Worm (Caenorhabditis elegans) whole organism, L4 larva: ENCODE data around the gene tpst-2.

Source experiments
- Y48G9A.11 ChIP-seq: fragments of 200-800 bp; sonication (Bioruptor generic); IDR thresholded peaks from 2 replicates; pipeline ENCODE4 v1.3.6; 2022; ENCODE audit warnings: missing genetic modification reagents, missing genetic modification characterization, missing compliant biosample characterization
- Y75B8A.6 ChIP-seq: fragments of 200-800 bp; sonication (Bioruptor generic); IDR thresholded peaks from 2 replicates; pipeline ENCODE4 v1.3.6; 2022; ENCODE audit warnings: missing genetic modification reagents, missing genetic modification characterization, missing compliant biosample characterization
- aha-1 ChIP-seq: fragments of 150-350 bp; peaks from one replicate; lab custom pipeline; 2014; ENCODE audit warnings: missing biosample characterization, missing genetic modification characterization
- attf-4 ChIP-seq: sonication (generic microtip); optimal IDR thresholded peaks from 3 replicates; lab custom pipeline; 2017; ENCODE audit warnings: missing biosample characterization, missing genetic modification characterization
- ceh-32 ChIP-seq: sonication (generic microtip); optimal IDR thresholded peaks from 2 replicates; lab custom pipeline; 2016; ENCODE audit warnings: mild to moderate bottlenecking, missing genetic modification characterization, missing compliant biosample characterization; ENCODE audit not compliant: poor library complexity
- daf-12 ChIP-seq: fragments of 150-350 bp; optimal IDR thresholded peaks from 2 replicates; lab custom pipeline; 2014; ENCODE audit warnings: missing biosample characterization, missing genetic modification reagents, missing genetic modification characterization
- daf-16 ChIP-seq, 3 experiments: sonication (generic microtip); optimal IDR thresholded peaks; 2 replicates each; lab custom pipeline; 2016 to 2017; ENCODE audit warnings: missing genetic modification characterization in 3 of 3, missing genetic modification reagents in 3 of 3, mild to moderate bottlenecking in 2 of 3, missing compliant biosample characterization in 2 of 3, missing biosample characterization in 1 of 3, moderate library complexity in 1 of 3
- daf-19 ChIP-seq: fragments of 200-800 bp; sonication (Bioruptor generic); conservative IDR thresholded peaks from 2 replicates; pipeline ENCODE4 v1.3.6; 2022; ENCODE audit warnings: missing genetic modification characterization, missing compliant biosample characterization
- daf-8 ChIP-seq: fragments of 200-800 bp; sonication (Bioruptor generic); IDR thresholded peaks from 2 replicates; pipeline ENCODE4 v1.3.6; 2022; ENCODE audit warnings: missing genetic modification characterization, missing compliant biosample characterization
- dve-1 ChIP-seq: sonication (generic microtip); optimal IDR thresholded peaks from 2 replicates; lab custom pipeline; 2017; ENCODE audit warnings: antibody characterized with exemption, mild to moderate bottlenecking, missing genetic modification characterization, missing compliant biosample characterization; ENCODE audit not compliant: insufficient read depth
- egl-43 ChIP-seq: fragments of 200-800 bp; sonication (Bioruptor generic); IDR thresholded peaks from 2 replicates; pipeline ENCODE4 v1.3.6; 2022; ENCODE audit warnings: missing genetic modification reagents, missing genetic modification characterization, missing compliant biosample characterization
- hlh-11 ChIP-seq: fragments of 200-800 bp; sonication (Bioruptor generic); optimal IDR thresholded peaks from 2 replicates; lab custom pipeline; 2018; ENCODE audit warnings: mild to moderate bottlenecking, missing genetic modification characterization, missing compliant biosample characterization
- hlh-30 ChIP-seq: sonication (generic microtip); optimal IDR thresholded peaks from 2 replicates; lab custom pipeline; 2017; ENCODE audit warnings: antibody characterized with exemption, mild to moderate bottlenecking, missing genetic modification characterization, missing compliant biosample characterization; ENCODE audit not compliant: insufficient read depth
- lin-1 ChIP-seq: fragments of 200-800 bp; sonication (Bioruptor generic); IDR thresholded peaks from 2 replicates; pipeline ENCODE4 v1.3.6; 2022; ENCODE audit warnings: missing genetic modification reagents, missing genetic modification characterization, missing compliant biosample characterization
- lir-3 ChIP-seq: sonication (generic microtip); optimal IDR thresholded peaks from 2 replicates; lab custom pipeline; 2016; ENCODE audit warnings: mild to moderate bottlenecking, missing genetic modification characterization, missing compliant biosample characterization
- lsy-2 ChIP-seq, 2 experiments: fragments of 150-350 bp in 1 of 2; sonication (generic microtip) in 1 of 2; optimal IDR thresholded peaks; 2 replicates each; lab custom pipeline; 2014 to 2017; ENCODE audit warnings: missing biosample characterization in 2 of 2, missing genetic modification characterization in 2 of 2
- mdl-1 ChIP-seq, 2 experiments: fragments of 150-350 bp in 1 of 2; sonication (generic microtip) in 1 of 2; optimal IDR thresholded peaks; 2 replicates each; lab custom pipeline; 2014 to 2017; ENCODE audit warnings: missing biosample characterization in 2 of 2, missing genetic modification characterization in 2 of 2
- mdt-29 ChIP-seq: fragments of 200-800 bp; sonication (Bioruptor generic); IDR thresholded peaks from 2 replicates; pipeline ENCODE4 v1.3.6; 2022; ENCODE audit warnings: missing genetic modification reagents, missing genetic modification characterization, missing compliant biosample characterization
- mep-1 ChIP-seq: fragments of 150-350 bp; sonication (generic microtip); optimal IDR thresholded peaks from 3 replicates; lab custom pipeline; 2014; ENCODE audit warnings: missing biosample characterization, missing genetic modification characterization
- nhr-10 ChIP-seq: fragments of 150-350 bp; optimal IDR thresholded peaks from 2 replicates; lab custom pipeline; 2014; ENCODE audit warnings: missing biosample characterization, missing genetic modification characterization
- nhr-102 ChIP-seq: sonication (generic microtip); optimal IDR thresholded peaks from 2 replicates; lab custom pipeline; 2016; ENCODE audit warnings: mild to moderate bottlenecking, missing genetic modification characterization, moderate library complexity, missing compliant biosample characterization
- nhr-25 ChIP-seq: sonication (generic microtip); optimal IDR thresholded peaks from 2 replicates; lab custom pipeline; 2017; ENCODE audit warnings: missing genetic modification characterization, mild to moderate bottlenecking, missing compliant biosample characterization, antibody characterized with exemption, moderate library complexity, borderline replicate concordance; ENCODE audit not compliant: insufficient read depth
- nhr-28 ChIP-seq: fragments of 150-350 bp; optimal IDR thresholded peaks from 2 replicates; lab custom pipeline; 2014; ENCODE audit warnings: missing biosample characterization, missing genetic modification characterization
- nhr-41 ChIP-seq: fragments of 200-800 bp; sonication (Bioruptor generic); IDR thresholded peaks from 2 replicates; pipeline ENCODE4 v1.3.6; 2022; ENCODE audit warnings: missing genetic modification reagents, missing genetic modification characterization, missing compliant biosample characterization
- nhr-77 ChIP-seq: fragments of 150-350 bp; optimal IDR thresholded peaks from 2 replicates; lab custom pipeline; 2014; ENCODE audit warnings: missing biosample characterization, missing genetic modification characterization
- saeg-2 ChIP-seq: fragments of 200-800 bp; sonication (Bioruptor generic); IDR thresholded peaks from 2 replicates; pipeline ENCODE4 v1.3.6; 2022; ENCODE audit warnings: missing genetic modification reagents, missing genetic modification characterization, missing compliant biosample characterization
- sdz-12 ChIP-seq: fragments of 200-800 bp; sonication (Bioruptor generic); optimal IDR thresholded peaks from 2 replicates; lab custom pipeline; 2018; ENCODE audit warnings: mild to moderate bottlenecking, missing genetic modification characterization, missing compliant biosample characterization
- set-16 ChIP-seq: fragments of 200-800 bp; sonication (Bioruptor generic); IDR thresholded peaks from 2 replicates; pipeline ENCODE4 v1.3.6; 2022; ENCODE audit warnings: missing genetic modification reagents, missing genetic modification characterization, missing compliant biosample characterization
- snpc-4 ChIP-seq: fragments of 150-350 bp; optimal IDR thresholded peaks from 2 replicates; lab custom pipeline; 2014; ENCODE audit warnings: missing biosample characterization, missing genetic modification characterization
- spr-1 ChIP-seq: sonication (generic microtip); optimal IDR thresholded peaks from 2 replicates; lab custom pipeline; 2016; ENCODE audit warnings: mild to moderate bottlenecking, missing genetic modification characterization, missing compliant biosample characterization
- unc-62 ChIP-seq, 3 experiments: fragments of 150-350 bp in 1 of 3; sonication (generic microtip); optimal IDR thresholded peaks in 2 of 3; peaks in 1 of 3; 1 replicate in 1 of 3; 2 replicates in 2 of 3; lab custom pipeline; 2014 to 2017; ENCODE audit warnings: missing biosample characterization in 3 of 3, missing genetic modification characterization in 3 of 3, missing genetic modification reagents in 3 of 3, missing genotype in 1 of 3
- zip-11 ChIP-seq: fragments of 200-800 bp; sonication (Bioruptor generic); IDR thresholded peaks from 2 replicates; pipeline ENCODE4 v1.3.6; 2022; ENCODE audit warnings: missing genetic modification characterization, missing compliant biosample characterization
- ztf-7 ChIP-seq: fragments of 150-350 bp; optimal IDR thresholded peaks from 2 replicates; lab custom pipeline; 2014; ENCODE audit warnings: missing biosample characterization, missing genetic modification characterization

Gene tpst-2

ce11 chrIII:764404-764803 lies 6.7 kb upstream of the tpst-2 start (continued):
- TF ChIP-seq saeg-2 (GFP tag; lab: Robert Waterston, UW): no peak
- 0 out of 2 replicates have a peak, but pooled peaks have one; percentile 16 for TF ChIP-seq daf-19 (GFP tag; lab: Robert Waterston, UW)
- peak; percentile 31 for TF ChIP-seq mep-1 (tag; lab: Kevin White, UChicago)
- peak in 1 of 2 experiments; percentile 52 for TF ChIP-seq lsy-2 (tag; optimal IDR thresholded peaks at IDR 0.05; lab: Kevin White, UChicago)

- TF ChIP-seq egl-43 (GFP tag; lab: Robert Waterston, UW) (no peak), unc-62 (GFP tag; optimal IDR thresholded peaks at IDR 0.05 in 1 of 2; lab: Kevin White, UChicago) (peak in 1 of 2 experiments; percentile 71), unc-62 (tag; optimal IDR thresholded peaks at IDR 0.05; lab: Kevin White, UChicago) (no peak), sdz-12 (GFP tag; lab: Kevin White, UChicago) (no peak), spr-1 (no peak), nhr-41 (GFP tag; lab: Robert Waterston, UW) (no peak)
- TF ChIP-seq, all 104 proteins: peak for 1
These were observed 6.2 kb upstream of the tpst-2 start, which contains the start of gene ptl-1 for ce11 chrIII:764884-765283. ptl-1 (plus strand) TSS chrIII:765184.

- TF ChIP-seq daf-8 (GFP tag; lab: Robert Waterston, UW) (no peak), set-16 (GFP tag; lab: Robert Waterston, UW) (peak; percentile 90), aha-1 (peak; percentile 28)
These were observed 2.5 kb upstream of the tpst-2 start for ce11 chrIII:768528-768927.

ce11 chrIII:772675-773074 lies 1.6 kb downstream of the tpst-2 start:
- TF ChIP-seq daf-16 (GFP tag; optimal IDR thresholded peaks at IDR 0.05; lab: Kevin White, UChicago) (no peak), daf-16 (tag; optimal IDR thresholded peaks at IDR 0.05; lab: Kevin White, UChicago) (no peak), mdt-29 (GFP tag; lab: Robert Waterston, UW) (no peak), zip-11 (GFP tag; lab: Robert Waterston, UW) (no peak), attf-4 (tag; lab: Kevin White, UChicago) (no peak), lin-1 (GFP tag; lab: Robert Waterston, UW) (no peak), mdl-1 (tag; optimal IDR thresholded peaks at IDR 0.05; lab: Kevin White, UChicago) (peak in 1 of 2 experiments; percentile 17), snpc-4 (tag; lab: Kevin White, UChicago) (no peak), daf-12 (no peak), nhr-28 (peak; percentile 22), nhr-102 (tag; lab: Kevin White, UChicago) (no peak), daf-19 (GFP tag; lab: Robert Waterston, UW) (no peak), ztf-7 (no peak), dve-1 (tag; lab: Kevin White, UChicago) (no peak), nhr-25 (no peak), Y75B8A.6 (GFP tag; lab: Robert Waterston, UW) (no peak), lsy-2 (tag; optimal IDR thresholded peaks at IDR 0.05; lab: Kevin White, UChicago) (peak in 1 of 2 experiments; percentile 9), nhr-77 (tag; lab: Kevin White, UChicago) (no peak), lir-3 (no peak), hlh-30 (tag; lab: Kevin White, UChicago) (peak; percentile 2), ceh-32 (tag; lab: Kevin White, UChicago) (no peak), nhr-10 (tag; lab: Kevin White, UChicago) (no peak), hlh-11 (tag; lab: Kevin White, UChicago) (no peak), Y48G9A.11 (no peak), mep-1 (tag; lab: Kevin White, UChicago) (no peak)
